Fruit fly (Drosophila melanogaster) whole organism, embryonic: ENCODE measurements around the gene CG34398.

Experiments
- B-H2 ChIP-seq: fragments of 200-800 bp; sonication (Bioruptor generic); optimal IDR thresholded peaks from 2 replicates; lab custom pipeline; 2018; ENCODE audit warnings: missing biosample characterization, mild to moderate bottlenecking, missing genetic modification characterization
- Bgb ChIP-seq: fragments of 200-800 bp; sonication (Bioruptor generic); IDR thresholded peaks from 2 replicates; pipeline ENCODE4 v1.3.6; 2022; ENCODE audit warnings: missing biosample characterization, missing genetic modification characterization; ENCODE audit not compliant: partially characterized antibody
- CG10267 ChIP-seq: fragments of 200-800 bp; sonication (Bioruptor generic); optimal IDR thresholded peaks from 2 replicates; lab custom pipeline; 2018; ENCODE audit warnings: missing biosample characterization, mild to moderate bottlenecking, missing genetic modification characterization, moderate library complexity
- CG10959 ChIP-seq: fragments of 200-800 bp; sonication (Bioruptor generic); IDR thresholded peaks from 2 replicates; pipeline ENCODE4 v1.3.6; 2022; ENCODE audit warnings: missing biosample characterization, missing genetic modification characterization
- CG12769 ChIP-seq: fragments of 200-800 bp; sonication (Bioruptor generic); optimal IDR thresholded peaks from 2 replicates; lab custom pipeline; 2019; ENCODE audit warnings: missing biosample characterization, mild to moderate bottlenecking, missing genetic modification characterization, moderate library complexity
- CG13123 ChIP-seq: fragments of 200-800 bp; sonication (Bioruptor generic); optimal IDR thresholded peaks from 2 replicates; lab custom pipeline; 2016; ENCODE audit warnings: missing biosample characterization, missing genetic modification characterization
- CG13624 ChIP-seq: fragments of 200-800 bp; sonication (Bioruptor generic); optimal IDR thresholded peaks from 2 replicates; lab custom pipeline; 2016; ENCODE audit warnings: missing biosample characterization, missing genetic modification characterization
- CG14710 ChIP-seq: fragments of 200-800 bp; sonication (Bioruptor generic); optimal IDR thresholded peaks from 3 replicates; lab custom pipeline; 2019; ENCODE audit warnings: missing biosample characterization, mild to moderate bottlenecking, missing genetic modification characterization, moderate library complexity
- CG15514 ChIP-seq: fragments of 200-800 bp; sonication (Bioruptor generic); optimal IDR thresholded peaks from 3 replicates; lab custom pipeline; 2017; ENCODE audit warnings: missing biosample characterization, missing genetic modification characterization, mild to moderate bottlenecking, moderate library complexity, missing genetic modification reagents
- CG1832 ChIP-seq: fragments of 200-800 bp; sonication (Bioruptor generic); optimal IDR thresholded peaks from 2 replicates; lab custom pipeline; 2017; ENCODE audit warnings: missing biosample characterization, mild to moderate bottlenecking, missing genetic modification characterization, inconsistent platforms
- CG2129 ChIP-seq: fragments of 200-800 bp; sonication (Bioruptor generic); IDR thresholded peaks from 2 replicates; pipeline ENCODE4 v1.3.6; 2022; ENCODE audit warnings: missing biosample characterization, missing genetic modification characterization; ENCODE audit not compliant: partially characterized antibody
- CG2889 ChIP-seq: fragments of 200-800 bp; sonication (Bioruptor generic); IDR thresholded peaks from 3 replicates; pipeline ENCODE4 v1.3.6; 2022; ENCODE audit warnings: missing biosample characterization, missing genetic modification characterization
- CG3281 ChIP-seq: fragments of 200-800 bp; sonication (Bioruptor generic); optimal IDR thresholded peaks from 3 replicates; lab custom pipeline; 2017; ENCODE audit warnings: missing biosample characterization, mild to moderate bottlenecking, missing genetic modification characterization
- CG33213 ChIP-seq: fragments of 200-800 bp; sonication (Bioruptor generic); optimal IDR thresholded peaks from 3 replicates; lab custom pipeline; 2016; ENCODE audit warnings: missing biosample characterization, missing genetic modification characterization
- CG34224 ChIP-seq: fragments of 200-800 bp; sonication (Bioruptor generic); IDR thresholded peaks from 3 replicates; pipeline ENCODE4 v1.3.6; 2022; ENCODE audit warnings: missing biosample characterization, missing genetic modification characterization; ENCODE audit not compliant: partially characterized antibody
- CG6689 ChIP-seq: fragments of 200-800 bp; sonication (Bioruptor generic); IDR thresholded peaks from 2 replicates; pipeline ENCODE4 v1.3.6; 2022; ENCODE audit warnings: missing biosample characterization, missing genetic modification characterization
- CG8290 ChIP-seq, 3 experiments: fragments of 200-800 bp; sonication (Bioruptor generic); optimal IDR thresholded peaks; 2 replicates each; lab custom pipeline; 2016 to 2019; ENCODE audit warnings: missing biosample characterization in 3 of 3, missing genetic modification characterization in 3 of 3, mild to moderate bottlenecking in 2 of 3, moderate library complexity in 1 of 3
- CG9437 ChIP-seq: fragments of 200-800 bp; sonication (Bioruptor generic); optimal IDR thresholded peaks from 2 replicates; lab custom pipeline; 2018; ENCODE audit warnings: missing biosample characterization, mild to moderate bottlenecking, missing genetic modification characterization
- CTCF ChIP-seq: fragments of 200-800 bp; sonication (Bioruptor generic); optimal IDR thresholded peaks from 2 replicates; lab custom pipeline; 2017; ENCODE audit warnings: missing biosample characterization, mild to moderate bottlenecking, missing genetic modification characterization, moderate library complexity
- HLHmδ ChIP-seq: fragments of 200-800 bp; sonication (Bioruptor generic); optimal IDR thresholded peaks from 2 replicates; lab custom pipeline; 2018; ENCODE audit warnings: missing biosample characterization, mild to moderate bottlenecking, missing genetic modification characterization, moderate library complexity
- Lhr ChIP-seq: fragments of 200-800 bp; sonication (Bioruptor generic); optimal IDR thresholded peaks from 3 replicates; lab custom pipeline; 2017; ENCODE audit warnings: mild to moderate bottlenecking, missing biosample characterization, missing genetic modification reagents, missing genetic modification characterization
- Mes4 ChIP-seq: fragments of 200-800 bp; sonication (Bioruptor generic); optimal IDR thresholded peaks from 2 replicates; lab custom pipeline; 2016; ENCODE audit warnings: missing biosample characterization, missing genetic modification characterization
- Nf-YC ChIP-seq: fragments of 200-800 bp; optimal IDR thresholded peaks from 3 replicates; lab custom pipeline; 2019; ENCODE audit warnings: missing biosample characterization, mild to moderate bottlenecking, missing genetic modification characterization, moderate library complexity
- Sry-δ ChIP-seq: fragments of 200-800 bp; sonication (Bioruptor generic); optimal IDR thresholded peaks from 2 replicates; lab custom pipeline; 2016; ENCODE audit warnings: missing biosample characterization, missing genetic modification characterization
- Stat92E ChIP-seq, 3 experiments: fragments of >200 bp in 2 of 3; fragments of 200-800 bp in 1 of 3; sonication (Bioruptor generic) in 1 of 3; optimal IDR thresholded peaks; 2 replicates each; lab custom pipeline; 2017 to 2019; ENCODE audit warnings: missing biosample characterization in 3 of 3, missing genetic modification characterization in 3 of 3, mild to moderate bottlenecking in 1 of 3, moderate library complexity in 1 of 3
- Vsx1 ChIP-seq: fragments of 200-800 bp; sonication (Bioruptor generic); optimal IDR thresholded peaks from 2 replicates; lab custom pipeline; 2017; ENCODE audit warnings: missing biosample characterization, mild to moderate bottlenecking, missing genetic modification characterization, missing genetic modification reagents
- bbx ChIP-seq: fragments of 200-800 bp; sonication (Bioruptor generic); IDR thresholded peaks from 2 replicates; pipeline ENCODE4 v1.3.6; 2022; ENCODE audit warnings: missing biosample characterization, missing genetic modification characterization; ENCODE audit not compliant: partially characterized antibody
- ci ChIP-seq: fragments of 200-800 bp; sonication (Bioruptor generic); IDR thresholded peaks from 3 replicates; pipeline ENCODE4 v1.3.6; 2022; ENCODE audit warnings: missing biosample characterization, missing genetic modification characterization
- croc ChIP-seq: fragments of 200-800 bp; sonication (Bioruptor generic); conservative IDR thresholded peaks from 3 replicates; pipeline ENCODE4 v1.3.6; 2022; ENCODE audit warnings: missing biosample characterization, missing genetic modification characterization
- crp ChIP-seq, 2 experiments: fragments of 200-800 bp; sonication (Bioruptor generic); optimal IDR thresholded peaks; 2 replicates in 1 of 2; 3 replicates in 1 of 2; lab custom pipeline; 2017; ENCODE audit warnings: missing biosample characterization in 2 of 2, missing genetic modification characterization in 2 of 2, mild to moderate bottlenecking in 1 of 2, moderate library complexity in 1 of 2
- dimm ChIP-seq: fragments of 200-800 bp; sonication (Bioruptor generic); IDR thresholded peaks from 2 replicates; pipeline ENCODE4 v1.3.6; 2022; ENCODE audit warnings: missing biosample characterization, missing genetic modification characterization
- dmrt11E ChIP-seq: fragments of 200-800 bp; sonication (Bioruptor generic); optimal IDR thresholded peaks from 3 replicates; lab custom pipeline; 2018; ENCODE audit warnings: missing biosample characterization, mild to moderate bottlenecking, missing genetic modification characterization, moderate library complexity
- gce ChIP-seq: fragments of 200-800 bp; sonication (Bioruptor generic); IDR thresholded peaks from 3 replicates; pipeline ENCODE4 v1.3.6; 2022; ENCODE audit warnings: missing biosample characterization, missing genetic modification characterization
- gfzf ChIP-seq: fragments of 200-800 bp; sonication (Bioruptor generic); optimal IDR thresholded peaks from 2 replicates; lab custom pipeline; 2016; ENCODE audit warnings: missing biosample characterization, mild to moderate bottlenecking, missing genetic modification characterization, moderate library complexity
- hb ChIP-seq: fragments of 200-800 bp; sonication (Bioruptor generic); IDR thresholded peaks from 3 replicates; pipeline ENCODE4 v1.3.6; 2022; ENCODE audit warnings: missing biosample characterization, missing genetic modification characterization; ENCODE audit not compliant: partially characterized antibody
- her ChIP-seq: fragments of 200-800 bp; sonication (Bioruptor generic); optimal IDR thresholded peaks from 2 replicates; lab custom pipeline; 2016; ENCODE audit warnings: missing biosample characterization, missing genetic modification characterization
- mam ChIP-seq: fragments of 200-800 bp; sonication (Bioruptor generic); optimal IDR thresholded peaks from 3 replicates; lab custom pipeline; 2016; ENCODE audit warnings: missing biosample characterization, missing genetic modification characterization
- mirr ChIP-seq: fragments of 200-800 bp; sonication (Bioruptor generic); optimal IDR thresholded peaks from 3 replicates; lab custom pipeline; 2018; ENCODE audit warnings: missing biosample characterization, mild to moderate bottlenecking, missing genetic modification characterization
- nerfin-2 ChIP-seq: fragments of 200-800 bp; sonication (Bioruptor generic); IDR thresholded peaks from 2 replicates; pipeline ENCODE4 v1.3.6; 2022; ENCODE audit warnings: missing biosample characterization, missing genetic modification characterization; ENCODE audit not compliant: partially characterized antibody
- pan ChIP-seq, 4 experiments: fragments of >200 bp in 3 of 4; fragments of 200-800 bp in 1 of 4; sonication (Bioruptor generic) in 1 of 4; optimal IDR thresholded peaks in 3 of 4; IDR thresholded peaks in 1 of 4; 2 replicates each; pipeline versions ENCODE4 v1.3.6 to Lab custom; 2017 to 2022; ENCODE audit warnings: missing biosample characterization in 2 of 4, missing genetic modification characterization in 2 of 4, mixed read lengths in 1 of 4
- pb ChIP-seq: fragments of 200-800 bp; sonication (Bioruptor generic); optimal IDR thresholded peaks from 3 replicates; lab custom pipeline; 2016; ENCODE audit warnings: missing biosample characterization, missing genetic modification characterization
- repo ChIP-seq: fragments of 200-800 bp; sonication (Bioruptor generic); optimal IDR thresholded peaks from 2 replicates; lab custom pipeline; 2016; ENCODE audit warnings: missing biosample characterization, missing genetic modification characterization
- sc ChIP-seq, 3 experiments: fragments of >200 bp in 2 of 3; fragments of 200-800 bp in 1 of 3; sonication (Bioruptor generic) in 1 of 3; optimal IDR thresholded peaks; 2 replicates in 2 of 3; 3 replicates in 1 of 3; lab custom pipeline; 2017; ENCODE audit warnings: mild to moderate bottlenecking in 1 of 3, missing biosample characterization in 1 of 3, missing genetic modification characterization in 1 of 3, missing genetic modification reagents in 1 of 3
- sd ChIP-seq: fragments of 200-800 bp; sonication (Bioruptor generic); optimal IDR thresholded peaks from 3 replicates; lab custom pipeline; 2018; ENCODE audit warnings: missing biosample characterization, mild to moderate bottlenecking, missing genetic modification characterization, moderate library complexity
- sob ChIP-seq: fragments of 200-800 bp; sonication (Bioruptor generic); IDR thresholded peaks from 2 replicates; pipeline ENCODE4 v1.3.6; 2022; ENCODE audit warnings: missing biosample characterization, missing genetic modification characterization
- stwl ChIP-seq: fragments of 200-800 bp; sonication (Bioruptor generic); optimal IDR thresholded peaks from 3 replicates; lab custom pipeline; 2018; ENCODE audit warnings: missing biosample characterization, mild to moderate bottlenecking, missing genetic modification characterization, moderate library complexity
- twi ChIP-seq: fragments of 200-800 bp; optimal IDR thresholded peaks from 2 replicates; lab custom pipeline; 2019; ENCODE audit warnings: missing biosample characterization, mild to moderate bottlenecking, missing genetic modification characterization, moderate library complexity
- zf30C ChIP-seq: fragments of 200-800 bp; sonication (Bioruptor generic); optimal IDR thresholded peaks from 3 replicates; lab custom pipeline; 2018; ENCODE audit warnings: missing biosample characterization, mild to moderate bottlenecking, missing genetic modification characterization

Gene CG34398

DNA sequence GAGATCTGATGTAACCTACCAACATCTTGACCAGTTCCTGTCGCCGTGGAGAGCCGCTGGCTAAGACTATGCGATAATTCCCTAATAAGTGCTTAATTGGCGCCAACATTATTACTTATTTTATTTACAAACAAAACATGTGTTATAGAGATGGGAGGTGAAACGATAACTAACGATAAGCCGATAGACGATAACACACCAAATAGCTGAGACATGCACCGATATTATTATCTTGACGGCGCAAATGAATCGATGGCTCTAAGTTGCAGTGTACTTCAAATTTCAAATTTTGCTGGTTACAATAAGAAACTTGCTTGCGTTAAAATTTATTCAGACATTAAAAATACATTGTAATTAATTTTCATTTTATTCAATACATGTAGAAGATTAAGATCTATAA is 44.5 kb downstream of the CG34398 start, which contains the start of gene CG9515:
Gene CG9515, minus strand, starts transcription at position 148 of the 400 bp plus-strand sequence.
- TF ChIP-seq CG10267 (tag; lab: Kevin White, UChicago) (peak; percentile 22), CG9437 (GFP tag; lab: Kevin White, UChicago) (peak; percentile 74), stwl (peak; percentile 99), CG8290 (GFP tag; optimal IDR thresholded peaks at IDR 0.05; lab: Kevin White, UChicago) (no peak), CG8290 (tag; optimal IDR thresholded peaks at IDR 0.05; lab: Kevin White, UChicago) (peak in 1 of 2 experiments; percentile 52), gfzf (GFP tag; lab: Kevin White, UChicago) (peak; percentile 38), her (GFP tag; lab: Kevin White, UChicago) (no peak), CG12769 (tag; lab: Kevin White, UChicago) (peak; percentile 14), mam (GFP tag; lab: Kevin White, UChicago) (no peak), CG33213 (GFP tag; lab: Kevin White, UChicago) (peak; percentile 16), Nf-YC (tag; lab: Kevin White, UChicago) (peak; percentile 10), gce (GFP tag; lab: Robert Waterston, UW) (no peak), nerfin-2 (GFP tag; lab: Robert Waterston, UW) (peak; percentile 87), Stat92E (GFP tag; optimal IDR thresholded peaks at IDR 0.05; lab: Kevin White, UChicago) (no peak), crp (GFP tag; optimal IDR thresholded peaks at IDR 0.05; lab: Kevin White, UChicago) (peak; percentile 37 to 85), pan (optimal IDR thresholded peaks at IDR 0.05; lab: Kevin White, UChicago) (no peak), pan (GFP tag; optimal IDR thresholded peaks at IDR 0.05 in 1 of 2, IDR thresholded peaks at IDR 0.05 in 1 of 2) (no peak), dmrt11E (no peak), Mes4 (GFP tag; lab: Kevin White, UChicago) (no peak), croc (GFP tag; lab: Robert Waterston, UW) (no peak), Lhr (GFP tag; lab: Kevin White, UChicago) (peak; percentile 20), CG3281 (no peak), CG15514 (peak; percentile 62), CG13123 (GFP tag; lab: Kevin White, UChicago) (no peak), Sry-δ (GFP tag; lab: Kevin White, UChicago) (peak; percentile 92), mirr (GFP tag; lab: Kevin White, UChicago) (peak; percentile 56), hb (GFP tag; lab: Robert Waterston, UW) (peak; percentile 91), CG1832 (GFP tag; lab: Kevin White, UChicago) (no peak), sc (optimal IDR thresholded peaks at IDR 0.05; lab: Kevin White, UChicago) (no peak), sc (GFP tag; optimal IDR thresholded peaks at IDR 0.05; lab: Kevin White, UChicago) (no peak), dimm (no peak), twi (tag; lab: Kevin White, UChicago) (peak; percentile 38), zf30C (GFP tag; lab: Kevin White, UChicago) (peak; percentile 94), bbx (GFP tag; lab: Robert Waterston, UW) (peak; percentile 88), sd (tag; lab: Kevin White, UChicago) (no peak), CG14710 (tag; lab: Kevin White, UChicago) (peak; percentile 45), HLHmδ (GFP tag; lab: Kevin White, UChicago) (no peak), CG6689 (no peak), ci (GFP tag; lab: Robert Waterston, UW) (no peak; the same call in 2 of the 3 replicates), CG2889 (GFP tag; lab: Robert Waterston, UW) (no peak), pb (no peak), CG10959 (GFP tag; lab: Robert Waterston, UW) (no peak), CG2129 (GFP tag; lab: Robert Waterston, UW) (peak; percentile 56; the same call in 1 of the 2 replicates), CTCF (GFP tag; lab: Kevin White, UChicago) (peak; percentile 31), CG13624 (GFP tag; lab: Kevin White, UChicago) (peak; percentile 27), Bgb (GFP tag; lab: Robert Waterston, UW) (peak; percentile 95), B-H2 (GFP tag; lab: Kevin White, UChicago) (peak; percentile 27), repo (GFP tag; lab: Kevin White, UChicago) (no peak), CG34224 (GFP tag; lab: Robert Waterston, UW) (peak; percentile 85), Vsx1 (GFP tag; lab: Kevin White, UChicago) (no peak), sob (GFP tag; lab: Robert Waterston, UW) (0 out of 2 replicates have a peak, but pooled peaks have one; percentile 30)
